Worm (Caenorhabditis elegans): Measurements from ENCODE around the gene exo-1.
"Not testable (repeated sequence)": the region's sequence is repeated elsewhere in the genome, so short reads cannot be mapped to it uniquely, and the experiment has no call there.

exo-1 gene

DNA sequence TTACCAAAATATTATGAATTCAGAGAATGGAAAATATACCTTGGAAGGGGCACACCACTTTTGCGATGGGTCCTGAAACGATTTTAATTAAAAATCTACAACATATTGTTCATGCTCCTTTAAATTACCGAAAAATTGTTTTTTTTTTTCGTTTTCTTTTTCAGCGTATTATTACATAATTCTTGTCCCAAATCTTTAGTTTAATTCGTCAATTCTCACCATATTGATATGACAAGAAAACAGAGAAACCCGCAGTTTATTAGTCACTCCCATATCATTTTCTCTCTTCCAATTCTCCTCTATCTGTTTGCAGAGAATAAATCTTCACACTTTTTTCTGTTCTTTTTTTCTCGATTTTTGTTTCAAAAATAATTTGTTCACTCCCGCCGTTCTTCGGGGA, 28.1 kb upstream of the exo-1 start, which contains the start of gene F11F1.1:
Gene F11F1.1, plus strand, starts transcription at position 301 of the 400 bp plus-strand sequence.
- TF ChIP-seq dpl-1 (GFP tag; optimal IDR thresholded peaks at IDR 0.05) = no peak
- TF ChIP-seq ztf-7 (tag; optimal IDR thresholded peaks at IDR 0.05) = no peak

DNA sequence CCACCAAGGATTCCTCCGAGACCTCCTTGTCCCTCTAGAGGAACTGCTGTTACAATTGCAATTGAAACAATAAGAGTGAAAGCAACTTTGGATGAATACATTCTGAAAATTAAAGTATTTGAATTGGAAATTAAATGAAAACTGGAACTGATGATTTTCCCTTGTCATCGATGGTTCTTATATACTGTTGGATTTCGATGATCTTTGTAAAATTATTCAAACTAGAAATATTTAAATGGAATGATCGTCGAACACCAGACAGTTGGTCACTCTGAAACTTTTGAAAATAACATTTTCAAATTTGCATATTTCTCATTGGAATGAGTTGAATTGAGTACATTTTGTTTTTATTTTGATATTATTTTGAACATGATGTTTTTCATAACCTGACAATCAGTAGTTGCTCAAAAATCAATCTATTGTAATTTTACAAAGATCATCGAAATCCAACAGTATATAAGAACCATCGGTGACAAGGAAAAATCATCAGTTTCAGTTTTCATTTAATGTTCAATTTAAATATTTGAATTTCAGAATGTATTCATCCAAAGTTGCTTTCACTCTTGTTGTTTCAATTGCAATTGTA, 21.5 kb upstream of the exo-1 start, which contains the start of the genes srlf-9 and srlf-10:
Gene srlf-9, minus strand, starts transcription at position 101 of the 586 bp plus-strand sequence.
Gene srlf-10, plus strand, starts transcription at position 536 of the 586 bp plus-strand sequence.
- TF ChIP-seq mxl-2 (GFP tag; conservative IDR thresholded peaks at IDR 0.05); fkh-10 (GFP tag; optimal IDR thresholded peaks at IDR 0.05); ctbp-1 (GFP tag; IDR thresholded peaks at IDR 0.05): not testable (repeated sequence)

DNA sequence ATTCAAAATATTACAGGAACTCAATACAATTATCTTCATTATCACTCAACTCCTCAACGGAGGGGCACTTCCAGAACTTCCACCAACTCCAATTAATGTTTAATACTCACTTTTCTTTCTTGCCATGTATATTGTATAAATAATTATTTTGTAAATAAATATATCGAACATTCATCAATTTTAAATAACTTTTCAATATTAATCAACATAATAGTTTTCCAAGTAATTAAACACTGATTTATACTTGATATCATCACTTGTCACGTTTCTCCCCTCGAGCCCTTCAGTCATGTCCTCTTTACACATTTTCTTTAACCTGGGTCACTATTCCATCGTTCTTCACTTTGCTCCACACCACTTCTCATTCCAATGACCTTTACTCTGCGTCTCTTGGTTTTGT, 20.4 kb upstream of the exo-1 start, which contains the start of gene mig-18:
Gene mig-18, plus strand, starts transcription at position 301 of the 400 bp plus-strand sequence.
- TF ChIP-seq tag-97 (GFP tag; IDR thresholded peaks at IDR 0.05) = no peak
- TF ChIP-seq nhr-6 (tag; optimal IDR thresholded peaks at IDR 0.05) = no peak
- no peak for TF ChIP-seq lin-15B (tag; optimal IDR thresholded peaks at IDR 0.05)
- no peak for TF ChIP-seq php-3 (GFP tag; IDR thresholded peaks at IDR 0.05)
- no peak for TF ChIP-seq ZK546.5 (tag; optimal IDR thresholded peaks at IDR 0.05)
- TF ChIP-seq lir-3 (tag; optimal IDR thresholded peaks at IDR 0.05) = no peak
- TF ChIP-seq snpc-4 (tag; optimal IDR thresholded peaks at IDR 0.05) = no peak
- no peak for TF ChIP-seq nhr-11 (tag; optimal IDR thresholded peaks at IDR 0.05)
- no peak for TF ChIP-seq aha-1 (tag)
- no peak for TF ChIP-seq lin-1 (GFP tag; IDR thresholded peaks at IDR 0.05)
- TF ChIP-seq lin-38 (GFP tag; IDR thresholded peaks at IDR 0.05) = no peak
- TF ChIP-seq nhr-42 (GFP tag; IDR thresholded peaks at IDR 0.05) = no peak
- no peak for TF ChIP-seq hlh-30 (tag; optimal IDR thresholded peaks at IDR 0.05; ENCODE audit: insufficient read depth)
- TF ChIP-seq Y48G9A.11 (GFP tag; IDR thresholded peaks at IDR 0.05) = no peak

DNA sequence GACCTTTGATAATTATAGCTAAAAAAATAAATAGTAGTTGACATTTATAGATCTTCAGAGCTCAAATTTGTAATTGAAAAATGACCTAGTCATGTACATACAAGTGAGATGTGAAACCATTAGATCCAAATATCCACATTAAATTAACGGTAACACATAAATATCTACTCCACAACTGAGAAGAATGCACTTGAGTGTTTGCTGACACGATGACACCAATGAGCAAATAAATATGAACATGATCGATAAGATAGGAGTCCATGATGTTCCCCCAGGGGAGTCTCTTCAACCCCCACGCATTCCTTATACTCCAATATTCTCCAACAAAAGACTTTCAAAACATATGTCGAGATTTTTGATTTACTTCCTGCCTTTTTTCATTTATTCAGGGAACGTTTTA, 18.9 kb upstream of the exo-1 start, which contains the start of gene ttr-52:
Gene ttr-52, plus strand, starts transcription at position 301 of the 400 bp plus-strand sequence.
- TF ChIP-seq daf-12 (tag; optimal IDR thresholded peaks at IDR 0.05) (no peak), nhr-237 (tag; optimal IDR thresholded peaks at IDR 0.05) (no peak), hlh-11 (tag; optimal IDR thresholded peaks at IDR 0.05) (no peak), mep-1 (tag; optimal IDR thresholded peaks at IDR 0.05) (no peak), F10B5.3 (tag; optimal IDR thresholded peaks at IDR 0.05) (no peak), ZK337.2 (GFP tag; IDR thresholded peaks at IDR 0.05) (no peak), aly-2 (tag; optimal IDR thresholded peaks at IDR 0.05) (no peak), ceh-32 (tag; optimal IDR thresholded peaks at IDR 0.05; ENCODE audit: poor library complexity) (no peak), nhr-25 (tag; optimal IDR thresholded peaks at IDR 0.05; ENCODE audit: borderline replicate concordance, insufficient read depth) (no peak), nhr-11 (tag; optimal IDR thresholded peaks at IDR 0.05) (no peak), vab-7 (GFP tag; IDR thresholded peaks at IDR 0.05) (no peak), arid-1 (GFP tag; conservative IDR thresholded peaks at IDR 0.05) (no peak), lin-1 (GFP tag; IDR thresholded peaks at IDR 0.05) (no peak)

DNA sequence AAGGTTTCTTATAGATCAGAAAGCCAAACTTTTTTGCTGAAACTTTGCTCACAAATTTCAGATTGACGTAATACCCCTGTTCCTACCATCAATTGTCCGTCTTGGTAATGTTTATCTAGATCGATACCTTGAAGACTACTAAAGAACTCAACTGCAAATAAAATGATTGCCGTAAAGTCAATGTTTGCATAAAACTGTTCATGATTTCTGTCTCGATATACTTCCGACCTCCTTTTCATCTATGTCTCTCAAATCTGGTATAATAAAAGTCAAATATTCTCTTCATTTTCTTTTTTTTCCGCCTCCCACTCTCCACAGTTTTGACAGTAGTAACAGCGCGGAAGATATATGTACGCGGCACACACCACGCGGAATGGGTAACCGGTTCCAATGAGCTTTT, 17.8 kb upstream of the exo-1 start, which contains the start of gene nas-1:
Gene nas-1, plus strand, starts transcription at position 301 of the 400 bp plus-strand sequence.
- TF ChIP-seq unc-62 (GFP tag; optimal IDR thresholded peaks at IDR 0.05 in 1 of 2) (peak in 1 of 2 experiments; percentile 31), unc-62 (tag; optimal IDR thresholded peaks at IDR 0.05) (no peak), zip-11 (GFP tag; IDR thresholded peaks at IDR 0.05) (no peak)

Measured in whole organism, L4 larva.